Worm (Caenorhabditis elegans) whole organism, late embryonic: ENCODE data around the gene F39H12.1.

Experiments
- C38D4.7 ChIP-seq: fragments of 200-800 bp; sonication (Bioruptor generic); optimal IDR thresholded peaks from 2 replicates; lab custom pipeline; 2018; ENCODE audit warnings: mild to moderate bottlenecking, missing genetic modification characterization, moderate library complexity, missing compliant biosample characterization
- F13H6.1 ChIP-seq: sonication (generic microtip); optimal IDR thresholded peaks from 2 replicates; lab custom pipeline; 2016; ENCODE audit warnings: missing genetic modification characterization, missing compliant biosample characterization
- K02D7.2 ChIP-seq: sonication (generic microtip); optimal IDR thresholded peaks from 2 replicates; lab custom pipeline; 2017; ENCODE audit warnings: mild to moderate bottlenecking, missing genetic modification characterization, missing compliant biosample characterization
- T23F11.4 ChIP-seq: fragments of 200-800 bp; sonication (Bioruptor generic); optimal IDR thresholded peaks from 2 replicates; lab custom pipeline; 2018; ENCODE audit warnings: mild to moderate bottlenecking, missing genetic modification characterization, missing compliant biosample characterization
- Y22D7AL.16 ChIP-seq: sonication (generic microtip); optimal IDR thresholded peaks from 2 replicates; lab custom pipeline; 2016; ENCODE audit warnings: missing genetic modification characterization, missing compliant biosample characterization
- ahr-1 ChIP-seq: sonication (generic microtip); optimal IDR thresholded peaks from 2 replicates; lab custom pipeline; 2016; ENCODE audit warnings: missing genetic modification characterization, missing compliant biosample characterization
- ama-1 ChIP-seq: fragments of 150-350 bp; optimal IDR thresholded peaks from 2 replicates; lab custom pipeline; 2014
- ceh-18 ChIP-seq: sonication (generic microtip); optimal IDR thresholded peaks from 2 replicates; lab custom pipeline; 2016; ENCODE audit warnings: missing genetic modification characterization, missing compliant biosample characterization
- ceh-19 ChIP-seq: fragments of 200-800 bp; sonication (Bioruptor generic); optimal IDR thresholded peaks from 2 replicates; lab custom pipeline; 2018; ENCODE audit warnings: mild to moderate bottlenecking, missing genetic modification characterization, missing compliant biosample characterization
- ceh-2 ChIP-seq: sonication (generic microtip); optimal IDR thresholded peaks from 2 replicates; lab custom pipeline; 2016; ENCODE audit warnings: missing genotype, missing genetic modification characterization, missing compliant biosample characterization
- ceh-22 ChIP-seq: sonication (generic microtip); optimal IDR thresholded peaks from 2 replicates; lab custom pipeline; 2017; ENCODE audit warnings: missing biosample characterization, missing genetic modification characterization
- ceh-30 ChIP-seq: fragments of 150-350 bp; optimal IDR thresholded peaks from 2 replicates; lab custom pipeline; 2014; ENCODE audit warnings: missing biosample characterization, missing genetic modification characterization
- ceh-31 ChIP-seq: sonication (generic microtip); optimal IDR thresholded peaks from 2 replicates; lab custom pipeline; 2016; ENCODE audit warnings: missing genetic modification characterization, missing compliant biosample characterization
- ceh-34 ChIP-seq: sonication (generic microtip); optimal IDR thresholded peaks from 2 replicates; lab custom pipeline; 2016; ENCODE audit warnings: mild to moderate bottlenecking, missing genetic modification characterization, missing compliant biosample characterization
- ceh-45 ChIP-seq: fragments of 200-800 bp; sonication (Bioruptor generic); IDR thresholded peaks from 2 replicates; pipeline ENCODE4 v1.3.6; 2022; ENCODE audit warnings: missing genetic modification reagents, missing genetic modification characterization, missing compliant biosample characterization
- ceh-48 ChIP-seq: sonication (generic microtip); optimal IDR thresholded peaks from 2 replicates; lab custom pipeline; 2016; ENCODE audit warnings: missing genetic modification characterization, inconsistent platforms, missing compliant biosample characterization
- ceh-6 ChIP-seq: fragments of 200-800 bp; sonication (Bioruptor generic); optimal IDR thresholded peaks from 2 replicates; lab custom pipeline; 2018; ENCODE audit warnings: mild to moderate bottlenecking, missing genetic modification characterization, missing compliant biosample characterization
- ceh-9 ChIP-seq: sonication (generic microtip); optimal IDR thresholded peaks from 2 replicates; lab custom pipeline; 2016; ENCODE audit warnings: mild to moderate bottlenecking, missing genetic modification characterization, inconsistent platforms, missing compliant biosample characterization
- dve-1 ChIP-seq: sonication (generic microtip); optimal IDR thresholded peaks from 2 replicates; lab custom pipeline; 2017; ENCODE audit warnings: antibody characterized with exemption, mild to moderate bottlenecking, missing genetic modification characterization, missing compliant biosample characterization
- elt-2 ChIP-seq: sonication (generic microtip); optimal IDR thresholded peaks from 2 replicates; lab custom pipeline; 2016; ENCODE audit warnings: missing genetic modification reagents, missing genetic modification characterization, missing compliant biosample characterization
- eyg-1 ChIP-seq: sonication (generic microtip); optimal IDR thresholded peaks from 2 replicates; lab custom pipeline; 2016; ENCODE audit warnings: missing genotype, missing genetic modification characterization, missing compliant biosample characterization
- fkh-10 ChIP-seq: fragments of 150-350 bp; optimal IDR thresholded peaks from 2 replicates; lab custom pipeline; 2014; ENCODE audit warnings: missing biosample characterization, missing genetic modification reagents, missing genetic modification characterization
- fkh-6 ChIP-seq: sonication (generic microtip); optimal IDR thresholded peaks from 2 replicates; lab custom pipeline; 2016; ENCODE audit warnings: missing genetic modification characterization, missing compliant biosample characterization
- hlh-13 ChIP-seq: fragments of 200-800 bp; sonication (Bioruptor generic); optimal IDR thresholded peaks from 2 replicates; lab custom pipeline; 2018; ENCODE audit warnings: mild to moderate bottlenecking, missing genetic modification characterization, missing compliant biosample characterization
- hlh-15 ChIP-seq: sonication (generic microtip); optimal IDR thresholded peaks from 2 replicates; lab custom pipeline; 2016; ENCODE audit warnings: missing genetic modification characterization, missing compliant biosample characterization
- hlh-30 ChIP-seq: sonication (generic microtip); optimal IDR thresholded peaks from 2 replicates; lab custom pipeline; 2017; ENCODE audit warnings: antibody characterized with exemption, missing genetic modification characterization, missing compliant biosample characterization; ENCODE audit not compliant: insufficient read depth
- lin-11 ChIP-seq: fragments of 200-800 bp; sonication (Bioruptor generic); optimal IDR thresholded peaks from 2 replicates; lab custom pipeline; 2018; ENCODE audit warnings: mild to moderate bottlenecking, missing genetic modification characterization, missing compliant biosample characterization
- mec-3 ChIP-seq: sonication (generic microtip); optimal IDR thresholded peaks from 2 replicates; lab custom pipeline; 2016; ENCODE audit warnings: borderline replicate concordance, missing genetic modification characterization, missing compliant biosample characterization
- nfya-1 ChIP-seq: sonication (generic microtip); optimal IDR thresholded peaks from 2 replicates; lab custom pipeline; 2017; ENCODE audit warnings: missing genetic modification characterization, mild to moderate bottlenecking, missing compliant biosample characterization, antibody characterized with exemption, moderate library complexity
- nhr-232 ChIP-seq: sonication (generic microtip); optimal IDR thresholded peaks from 2 replicates; lab custom pipeline; 2016; ENCODE audit warnings: missing genetic modification characterization, missing compliant biosample characterization
- npax-4 ChIP-seq: sonication (generic microtip); optimal IDR thresholded peaks from 2 replicates; lab custom pipeline; 2016; ENCODE audit warnings: missing genetic modification characterization, missing compliant biosample characterization
- pat-9 ChIP-seq: fragments of 200-800 bp; sonication (Bioruptor generic); optimal IDR thresholded peaks from 2 replicates; lab custom pipeline; 2018; ENCODE audit warnings: mild to moderate bottlenecking, missing genetic modification characterization, moderate library complexity, missing compliant biosample characterization
- pax-1 ChIP-seq: fragments of 150-350 bp; optimal IDR thresholded peaks from 2 replicates; lab custom pipeline; 2014; ENCODE audit warnings: missing biosample characterization, missing genetic modification characterization
- pha-2 ChIP-seq: sonication (generic microtip); optimal IDR thresholded peaks from 2 replicates; lab custom pipeline; 2017; ENCODE audit warnings: mild to moderate bottlenecking, missing genetic modification characterization, missing compliant biosample characterization
- pqm-1 ChIP-seq: sonication (generic microtip); optimal IDR thresholded peaks from 2 replicates; lab custom pipeline; 2016; ENCODE audit warnings: missing genetic modification characterization, missing compliant biosample characterization
- pros-1 ChIP-seq: fragments of 150-350 bp; optimal IDR thresholded peaks from 2 replicates; lab custom pipeline; 2014; ENCODE audit warnings: missing biosample characterization, missing genetic modification reagents, missing genetic modification characterization
- ref-2 ChIP-seq: sonication (generic microtip); optimal IDR thresholded peaks from 2 replicates; lab custom pipeline; 2016; ENCODE audit warnings: missing genetic modification characterization, missing compliant biosample characterization
- sdc-2 ChIP-seq: sonication (generic microtip); optimal IDR thresholded peaks from 2 replicates; lab custom pipeline; 2016; ENCODE audit warnings: missing genotype, missing genetic modification characterization, missing compliant biosample characterization
- tbx-2 ChIP-seq: sonication (generic microtip); optimal IDR thresholded peaks from 2 replicates; lab custom pipeline; 2016; ENCODE audit warnings: missing genetic modification characterization, missing compliant biosample characterization
- ttx-3 ChIP-seq: sonication (generic microtip); optimal IDR thresholded peaks from 2 replicates; lab custom pipeline; 2016; ENCODE audit warnings: missing genetic modification reagents, missing genetic modification characterization, missing compliant biosample characterization
- unc-3 ChIP-seq, 2 experiments: fragments of 200-800 bp in 1 of 2; sonication (Bioruptor generic) in 1 of 2; sonication (generic microtip) in 1 of 2; conservative IDR thresholded peaks in 1 of 2; optimal IDR thresholded peaks in 1 of 2; 2 replicates each; pipeline versions ENCODE4 v1.3.6 to Lab custom; 2016 to 2022; ENCODE audit warnings: missing compliant biosample characterization in 2 of 2, missing genetic modification characterization in 2 of 2, missing genetic modification reagents in 1 of 2
- unc-42 ChIP-seq: sonication (generic microtip); optimal IDR thresholded peaks from 2 replicates; lab custom pipeline; 2016; ENCODE audit warnings: missing genotype, missing genetic modification characterization, missing compliant biosample characterization
- unc-86 ChIP-seq: sonication (generic microtip); optimal IDR thresholded peaks from 2 replicates; lab custom pipeline; 2016; ENCODE audit warnings: missing genetic modification characterization, missing compliant biosample characterization
- ztf-16 ChIP-seq: sonication (generic microtip); optimal IDR thresholded peaks from 2 replicates; lab custom pipeline; 2017; ENCODE audit warnings: missing genetic modification characterization, missing compliant biosample characterization

F39H12.1 gene

DNA sequence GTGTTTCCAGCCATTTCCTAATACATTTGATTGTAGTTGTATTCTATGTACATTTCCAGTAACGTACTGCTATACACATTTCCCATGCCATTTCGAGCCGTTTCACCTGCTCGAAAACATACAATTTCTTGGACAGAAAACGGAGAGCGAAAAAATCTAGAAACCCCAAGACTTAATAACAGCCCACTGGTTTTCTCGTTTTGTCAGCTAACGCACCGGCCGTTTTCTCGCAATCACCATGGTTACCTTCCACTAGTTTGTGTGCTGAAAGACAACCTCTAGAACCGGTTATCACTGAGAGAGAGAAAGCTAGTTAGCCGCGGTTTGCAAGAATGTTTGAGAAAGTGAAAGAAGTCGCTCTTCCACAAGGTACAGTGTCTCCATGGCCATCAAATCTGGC, 4.4 kb upstream of the F39H12.1 start:
- TF ChIP-seq ahr-1 (tag; lab: Kevin White, UChicago) (no peak), Y22D7AL.16 (tag; lab: Kevin White, UChicago) (no peak), tbx-2 (tag; lab: Kevin White, UChicago) (no peak), elt-2 (tag; lab: Kevin White, UChicago) (no peak), dve-1 (tag; lab: Kevin White, UChicago) (no peak), lin-11 (tag; lab: Kevin White, UChicago) (no peak), pha-2 (no peak), ceh-34 (tag; lab: Kevin White, UChicago) (no peak), pat-9 (tag; lab: Kevin White, UChicago) (no peak), ceh-48 (no peak), fkh-6 (tag; lab: Kevin White, UChicago) (no peak), nfya-1 (tag; lab: Kevin White, UChicago) (no peak), npax-4 (tag; lab: Kevin White, UChicago) (no peak), fkh-10 (no peak)

DNA sequence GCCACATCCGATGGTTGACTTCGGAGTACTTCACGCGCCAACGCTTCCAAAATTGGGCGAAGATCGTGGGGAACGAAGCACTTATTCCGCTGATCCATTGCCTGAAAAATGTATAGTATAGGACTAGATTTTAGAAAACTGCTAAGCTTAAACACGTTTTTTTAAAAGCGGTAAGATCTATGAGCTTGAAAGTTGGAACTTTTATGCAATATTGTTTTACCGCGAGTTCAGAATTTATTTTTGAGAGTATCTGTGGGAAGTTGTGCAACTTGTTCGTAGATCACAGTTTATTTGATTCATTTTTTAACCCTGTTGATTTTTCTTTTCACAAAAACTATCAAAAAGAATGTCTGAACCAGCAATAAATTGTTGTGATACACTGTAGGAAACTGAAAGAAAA, 6.8 kb downstream of the F39H12.1 start, which contains the start of gene F39H12.3:
TSS of gene F39H12.3 (minus strand) at position 101 of the 400 bp plus-strand sequence.
- TF ChIP-seq C38D4.7 (GFP tag; lab: Kevin White, UChicago) = no peak
- TF ChIP-seq ref-2 (tag; lab: Kevin White, UChicago) = no peak
- TF ChIP-seq T23F11.4 (GFP tag; lab: Kevin White, UChicago) = no peak
- no peak for TF ChIP-seq nhr-232
- TF ChIP-seq nfya-1 (tag; lab: Kevin White, UChicago) = no peak
- no peak for TF ChIP-seq ahr-1 (tag; lab: Kevin White, UChicago)
- no peak for TF ChIP-seq K02D7.2
- TF ChIP-seq ceh-45 = no peak
- TF ChIP-seq elt-2 (tag; lab: Kevin White, UChicago) = no peak
- no peak for TF ChIP-seq hlh-30 (tag; lab: Kevin White, UChicago)
- TF ChIP-seq ttx-3 (tag; lab: Kevin White, UChicago) = no peak
- no peak for TF ChIP-seq ceh-18

DNA sequence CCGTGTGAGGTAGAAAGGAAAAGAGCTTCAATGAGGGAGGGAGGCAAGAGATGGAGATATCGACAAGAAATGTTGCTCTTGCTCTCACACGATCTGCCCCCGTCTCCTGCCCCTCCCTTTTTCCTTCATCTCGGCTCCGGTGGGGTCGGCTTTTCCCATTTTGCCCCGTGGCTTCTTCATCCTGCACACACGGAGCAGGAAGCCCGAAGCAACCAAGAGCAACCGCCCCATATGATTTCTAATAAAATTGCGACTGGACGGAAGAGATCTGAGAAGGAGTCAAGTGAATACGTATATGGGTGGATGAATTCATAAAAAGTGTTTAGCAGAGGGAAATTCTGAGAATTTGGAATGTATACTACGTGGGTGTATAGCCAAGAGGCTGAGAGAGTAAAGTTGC, 10.1 kb downstream of the F39H12.1 start:
- TF ChIP-seq unc-42 (tag; lab: Kevin White, UChicago) (peak; percentile 59), ztf-16 (tag; lab: Kevin White, UChicago) (no peak), ceh-31 (peak; percentile 6), pat-9 (tag; lab: Kevin White, UChicago) (no peak), ceh-2 (tag; lab: Kevin White, UChicago) (no peak), nfya-1 (tag; lab: Kevin White, UChicago) (no peak), ceh-30 (tag; lab: Kevin White, UChicago) (no peak), ceh-18 (peak; percentile 31), pros-1 (tag; lab: Kevin White, UChicago) (no peak), sdc-2 (peak; percentile 23)
- TF ChIP-seq, all 69 proteins: peak for 4

DNA sequence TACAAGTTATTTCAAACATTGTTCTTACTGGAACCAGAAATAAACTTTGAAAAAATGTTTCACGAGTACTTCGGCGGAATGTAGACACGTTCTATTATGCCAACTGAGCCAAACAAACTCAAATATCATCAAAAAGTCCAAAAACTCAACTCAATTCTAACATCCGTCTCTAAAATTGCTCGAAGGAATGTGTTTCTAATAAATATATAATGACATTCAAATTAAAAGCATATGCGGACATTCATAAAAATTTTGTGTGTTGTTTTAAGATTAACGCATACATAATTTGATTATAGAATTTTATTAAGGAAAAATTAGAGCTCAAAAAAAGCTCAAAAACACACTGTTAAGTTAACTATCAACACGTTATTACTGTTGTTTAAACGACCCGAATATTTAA, 10.9 kb downstream of the F39H12.1 start:
- TF ChIP-seq ttx-3 (tag; lab: Kevin White, UChicago) = no peak
- no peak for TF ChIP-seq T23F11.4 (GFP tag; lab: Kevin White, UChicago)
- TF ChIP-seq pqm-1 (tag; lab: Kevin White, UChicago) = no peak
- TF ChIP-seq tbx-2 (tag; lab: Kevin White, UChicago) = no peak
- no peak for TF ChIP-seq unc-86
- no peak for TF ChIP-seq eyg-1 (tag; lab: Kevin White, UChicago)
- no peak for TF ChIP-seq mec-3 (tag; lab: Kevin White, UChicago)
- TF ChIP-seq dve-1 (tag; lab: Kevin White, UChicago) = no peak
- no peak for TF ChIP-seq ama-1 (lab: Kevin White, UChicago)

DNA sequence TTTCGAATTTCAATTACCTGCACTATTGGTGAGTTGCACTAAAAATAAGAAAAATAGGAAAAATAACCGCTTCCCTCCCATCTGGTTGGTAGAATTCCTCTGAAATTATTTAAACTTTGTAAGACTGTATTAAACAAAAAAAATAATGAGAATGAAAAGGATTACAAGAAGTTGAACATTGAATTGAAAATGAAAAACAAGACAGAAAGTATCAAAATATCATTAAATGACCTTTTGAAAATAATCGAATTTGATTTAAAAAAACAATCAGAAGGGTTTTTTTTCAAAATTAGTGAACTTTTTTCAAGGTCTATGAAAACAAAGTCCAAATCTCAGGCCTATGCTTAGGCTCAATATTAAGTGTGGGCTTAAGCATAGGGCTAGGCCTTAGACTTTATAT, 16.8 kb downstream of the F39H12.1 start, which contains the start of gene igcm-1:
TSS of gene igcm-1 (minus strand) at position 101 of the 400 bp plus-strand sequence.
- TF ChIP-seq K02D7.2 = no peak
- no peak for TF ChIP-seq ceh-19 (GFP tag; lab: Kevin White, UChicago)
- no peak for TF ChIP-seq dve-1 (tag; lab: Kevin White, UChicago)
- TF ChIP-seq ceh-34 (tag; lab: Kevin White, UChicago) = no peak
- TF ChIP-seq fkh-6 (tag; lab: Kevin White, UChicago) = no peak
- TF ChIP-seq ceh-22 (tag; lab: Kevin White, UChicago) = no peak
- TF ChIP-seq F13H6.1 (tag; lab: Kevin White, UChicago) = no peak
- no peak for TF ChIP-seq pax-1 (tag; lab: Kevin White, UChicago)
- no peak for TF ChIP-seq ceh-9 (tag; lab: Kevin White, UChicago)
- TF ChIP-seq unc-3 (GFP tag; conservative IDR thresholded peaks at IDR 0.05; lab: Robert Waterston, UW) = no peak
- no peak for TF ChIP-seq unc-3 (tag; optimal IDR thresholded peaks at IDR 0.05; lab: Kevin White, UChicago)
- no peak for TF ChIP-seq hlh-13 (GFP tag; lab: Kevin White, UChicago)
- no peak for TF ChIP-seq ceh-6 (GFP tag; lab: Kevin White, UChicago)
- TF ChIP-seq hlh-15 = no peak
- no peak for TF ChIP-seq pros-1 (tag; lab: Kevin White, UChicago)
